In the genomic region with DNA sequence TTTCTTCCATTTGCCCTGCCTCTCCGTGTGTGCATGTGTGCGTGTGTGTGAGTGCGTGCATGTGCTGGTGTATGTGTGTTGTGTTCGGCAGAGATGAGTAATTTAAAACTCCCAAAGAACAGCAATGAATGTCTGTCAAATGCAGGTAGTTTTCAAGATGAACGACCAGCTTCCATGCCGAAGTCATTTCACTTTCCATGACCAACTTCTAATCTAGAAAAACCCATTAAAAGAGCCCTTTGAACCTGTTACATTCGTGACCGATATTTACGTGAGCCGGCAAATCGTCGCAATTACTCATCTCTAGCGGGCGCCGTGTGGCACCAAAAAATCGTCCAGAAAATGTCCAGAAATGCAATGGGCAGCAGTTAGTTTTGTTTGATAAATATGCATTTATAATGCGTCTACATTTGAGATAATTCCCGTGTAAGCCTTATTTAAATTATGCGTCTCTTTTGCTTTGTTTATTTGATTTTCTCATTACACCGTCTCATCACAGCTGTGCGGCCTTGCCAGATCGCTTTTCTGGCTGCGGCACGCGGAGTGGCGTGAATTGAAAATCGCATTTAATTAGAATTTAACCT, we compare ENCODE assay signal across 1 fruit fly cellular context.
A peak's percentile ranks its signal among the peaks of the same experiment; 100 is the strongest.
TF ChIP-seq lines count a peak whose summit lies in the region.

No protein-coding gene starts in this region.

TF ChIP-seq in whole organism, embryonic, 481 proteins besides CTCF, POLR2A, EP300 and RAD21 (continued from another document):
- TF ChIP-seq abd-A (tag; optimal IDR thresholded peaks at IDR 0.05; lab: Kevin White, UChicago) = no peak
- peak; percentile 75 for TF ChIP-seq HLH4C (GFP tag; IDR thresholded peaks at IDR 0.05; lab: Robert Waterston, UW; ENCODE audit: partially characterized antibody)
- no peak for TF ChIP-seq Vsx1 (GFP tag; optimal IDR thresholded peaks at IDR 0.05; lab: Kevin White, UChicago)
- TF ChIP-seq CG34376 (GFP tag; optimal IDR thresholded peaks at IDR 0.05; lab: Kevin White, UChicago) = no peak
- no peak for TF ChIP-seq btn (GFP tag; optimal IDR thresholded peaks at IDR 0.05; lab: Kevin White, UChicago)
- peak; percentile 91 for TF ChIP-seq BEAF-32 (GFP tag; optimal IDR thresholded peaks at IDR 0.05; lab: Kevin White, UChicago)
- no peak for TF ChIP-seq CrebB (tag; optimal IDR thresholded peaks at IDR 0.05; lab: Kevin White, UChicago)
- TF ChIP-seq Xrp1 (GFP tag; IDR thresholded peaks at IDR 0.05; lab: Robert Waterston, UW) = no peak
- TF ChIP-seq trh (GFP tag; optimal IDR thresholded peaks at IDR 0.05; lab: Kevin White, UChicago) = no peak
- peak; percentile 33 for TF ChIP-seq zen (tag; optimal IDR thresholded peaks at IDR 0.05; lab: Kevin White, UChicago)
- TF ChIP-seq CG7357 (GFP tag; IDR thresholded peaks at IDR 0.05; lab: Robert Waterston, UW) = no peak
- TF ChIP-seq Nf-YB (GFP tag; optimal IDR thresholded peaks at IDR 0.05; lab: Kevin White, UChicago) = no peak
- peak; percentile 59 for TF ChIP-seq CG17186 (GFP tag; optimal IDR thresholded peaks at IDR 0.05; lab: Kevin White, UChicago)
- TF ChIP-seq Myb (GFP tag; optimal IDR thresholded peaks at IDR 0.05; lab: Kevin White, UChicago) = peak; percentile 63
- no peak for TF ChIP-seq CG10366 (GFP tag; IDR thresholded peaks at IDR 0.05; lab: Robert Waterston, UW)
- no peak for TF ChIP-seq CG16779 (GFP tag; IDR thresholded peaks at IDR 0.05; lab: Robert Waterston, UW)
- no peak for TF ChIP-seq yki (optimal IDR thresholded peaks at IDR 0.05; lab: Kevin White, UChicago)
- no peak for TF ChIP-seq hth (optimal IDR thresholded peaks at IDR 0.05; lab: Kevin White, UChicago)
- TF ChIP-seq NfI (GFP tag; optimal IDR thresholded peaks at IDR 0.05; lab: Kevin White, UChicago) = no peak
- peak; percentile 45 for TF ChIP-seq CG17829 (tag; optimal IDR thresholded peaks at IDR 0.05; lab: Kevin White, UChicago)
- TF ChIP-seq h (optimal IDR thresholded peaks at IDR 0.05; lab: Kevin White, UChicago) = no peak
- TF ChIP-seq CG2116 (GFP tag; optimal IDR thresholded peaks at IDR 0.05; lab: Kevin White, UChicago) = peak; percentile 47
- TF ChIP-seq mld (GFP tag; IDR thresholded peaks at IDR 0.05; lab: Robert Waterston, UW; ENCODE audit: partially characterized antibody) = peak; percentile 74; the same call in 1 of the 3 replicates
- no peak for TF ChIP-seq CG8281 (tag; optimal IDR thresholded peaks at IDR 0.05; lab: Kevin White, UChicago)
- no peak for TF ChIP-seq gcm (GFP tag; optimal IDR thresholded peaks at IDR 0.05; lab: Kevin White, UChicago)
- TF ChIP-seq CG15514 (GFP tag; optimal IDR thresholded peaks at IDR 0.05; lab: Kevin White, UChicago) = peak; percentile 26
- TF ChIP-seq CG1233 (GFP tag; optimal IDR thresholded peaks at IDR 0.05; lab: Kevin White, UChicago) = no peak
- no peak for TF ChIP-seq Nf-YA (GFP tag; IDR thresholded peaks at IDR 0.05; lab: Robert Waterston, UW)
- TF ChIP-seq kni (GFP tag; optimal IDR thresholded peaks at IDR 0.05; lab: Kevin White, UChicago) = no peak
- TF ChIP-seq sqz (GFP tag; optimal IDR thresholded peaks at IDR 0.05; lab: Kevin White, UChicago) = no peak
- TF ChIP-seq ac (GFP tag; optimal IDR thresholded peaks at IDR 0.05; lab: Kevin White, UChicago) = no peak
- TF ChIP-seq chm (GFP tag; IDR thresholded peaks at IDR 0.05; lab: Robert Waterston, UW) = no peak
- TF ChIP-seq her (GFP tag; optimal IDR thresholded peaks at IDR 0.05; lab: Kevin White, UChicago) = peak; percentile 86
- TF ChIP-seq gce (GFP tag; IDR thresholded peaks at IDR 0.05; lab: Robert Waterston, UW) = no peak
- TF ChIP-seq jumu (GFP tag; optimal IDR thresholded peaks at IDR 0.05; lab: Kevin White, UChicago) = peak; percentile 72
- TF ChIP-seq dmrt11E (tag; optimal IDR thresholded peaks at IDR 0.05; lab: Kevin White, UChicago) = no peak
- no peak for TF ChIP-seq lbe (GFP tag; optimal IDR thresholded peaks at IDR 0.05; lab: Kevin White, UChicago)
- peak; percentile 37 for TF ChIP-seq CG9727 (GFP tag; optimal IDR thresholded peaks at IDR 0.05; lab: Kevin White, UChicago)
- no peak for TF ChIP-seq dan (GFP tag; IDR thresholded peaks at IDR 0.05; lab: Robert Waterston, UW)
- no peak for TF ChIP-seq klu (GFP tag; IDR thresholded peaks at IDR 0.05; lab: Robert Waterston, UW)
- peak; percentile 79 for TF ChIP-seq CG13287 (GFP tag; IDR thresholded peaks at IDR 0.05; lab: Robert Waterston, UW; ENCODE audit: partially characterized antibody)
- TF ChIP-seq CG5180 (GFP tag; optimal IDR thresholded peaks at IDR 0.05; lab: Kevin White, UChicago) = no peak
- TF ChIP-seq CG7839 (tag; optimal IDR thresholded peaks at IDR 0.05; lab: Kevin White, UChicago) = peak; percentile 9
- TF ChIP-seq tll (GFP tag; optimal IDR thresholded peaks at IDR 0.05; lab: Kevin White, UChicago) = peak; percentile 16 to 47
- TF ChIP-seq CG31224 (GFP tag; IDR thresholded peaks at IDR 0.05; lab: Robert Waterston, UW) = no peak
- no peak for TF ChIP-seq run (tag; optimal IDR thresholded peaks at IDR 0.05; lab: Kevin White, UChicago)
- TF ChIP-seq CG13424 (tag; optimal IDR thresholded peaks at IDR 0.05; lab: Kevin White, UChicago) = peak; percentile 44
- peak; percentile 29 for TF ChIP-seq CG10147 (GFP tag; optimal IDR thresholded peaks at IDR 0.05; lab: Kevin White, UChicago)
- TF ChIP-seq CG30403 (GFP tag; optimal IDR thresholded peaks at IDR 0.05; lab: Kevin White, UChicago) = peak; percentile 70
- no peak for TF ChIP-seq gsb (GFP tag; IDR thresholded peaks at IDR 0.05; lab: Robert Waterston, UW)
- TF ChIP-seq CG10321 (GFP tag; IDR thresholded peaks at IDR 0.05; lab: Robert Waterston, UW) = no peak
- no peak for TF ChIP-seq oc (tag; optimal IDR thresholded peaks at IDR 0.05; lab: Kevin White, UChicago)
- TF ChIP-seq CG12299 (tag; optimal IDR thresholded peaks at IDR 0.05; lab: Kevin White, UChicago) = no peak
- TF ChIP-seq CG7786 (GFP tag; optimal IDR thresholded peaks at IDR 0.05; lab: Kevin White, UChicago) = peak; percentile 40
- TF ChIP-seq CG1602 (GFP tag; optimal IDR thresholded peaks at IDR 0.05; lab: Kevin White, UChicago) = peak; percentile 21
- TF ChIP-seq NK7.1 (GFP tag; optimal IDR thresholded peaks at IDR 0.05; lab: Kevin White, UChicago) = peak; percentile 26
- TF ChIP-seq CG15601 (tag; optimal IDR thresholded peaks at IDR 0.05; lab: Kevin White, UChicago) = peak; percentile 8
- no peak for TF ChIP-seq wek (GFP tag; optimal IDR thresholded peaks at IDR 0.05; lab: Kevin White, UChicago)
- TF ChIP-seq twi (tag; optimal IDR thresholded peaks at IDR 0.05; lab: Kevin White, UChicago) = peak; percentile 15
- peak; percentile 24 for TF ChIP-seq da (GFP tag; optimal IDR thresholded peaks at IDR 0.05; lab: Kevin White, UChicago)
- no peak for TF ChIP-seq CG5953 (GFP tag; IDR thresholded peaks at IDR 0.05; lab: Robert Waterston, UW)
- TF ChIP-seq hb (GFP tag; IDR thresholded peaks at IDR 0.05; lab: Robert Waterston, UW; ENCODE audit: partially characterized antibody) = peak; percentile 71; the same call in 2 of the 3 replicates
- TF ChIP-seq CG14667 (GFP tag; IDR thresholded peaks at IDR 0.05; lab: Robert Waterston, UW) = no peak
- no peak for TF ChIP-seq eyg (GFP tag; optimal IDR thresholded peaks at IDR 0.05; lab: Kevin White, UChicago)
- TF ChIP-seq chif (GFP tag; optimal IDR thresholded peaks at IDR 0.05; lab: Kevin White, UChicago) = peak in 1 of 2 experiments; percentile 25
- 0 out of 2 replicates have a peak, but pooled peaks have one; percentile 9 for TF ChIP-seq CG6689 (GFP tag; IDR thresholded peaks at IDR 0.05; lab: Robert Waterston, UW)
- TF ChIP-seq CG18764 (GFP tag; optimal IDR thresholded peaks at IDR 0.05; lab: Kevin White, UChicago) = no peak
- peak; percentile 41 for TF ChIP-seq CG12155 (GFP tag; optimal IDR thresholded peaks at IDR 0.05; lab: Kevin White, UChicago)
- no peak for TF ChIP-seq CG33557 (GFP tag; optimal IDR thresholded peaks at IDR 0.05; lab: Kevin White, UChicago)
- TF ChIP-seq sr (GFP tag; IDR thresholded peaks at IDR 0.05; lab: Robert Waterston, UW) = no peak
- TF ChIP-seq CG12744 (GFP tag; optimal IDR thresholded peaks at IDR 0.05; lab: Kevin White, UChicago) = no peak
- peak; percentile 10 for TF ChIP-seq repo (GFP tag; optimal IDR thresholded peaks at IDR 0.05; lab: Kevin White, UChicago)
- TF ChIP-seq CG31388 (GFP tag; optimal IDR thresholded peaks at IDR 0.05; lab: Kevin White, UChicago) = no peak
- no peak for TF ChIP-seq CG31365 (tag; optimal IDR thresholded peaks at IDR 0.05; lab: Kevin White, UChicago)
- no peak for TF ChIP-seq CG15011 (GFP tag; optimal IDR thresholded peaks at IDR 0.05; lab: Kevin White, UChicago)
- peak; percentile 64 for TF ChIP-seq ken (GFP tag; IDR thresholded peaks at IDR 0.05; lab: Robert Waterston, UW)
- TF ChIP-seq CG18619 (GFP tag; optimal IDR thresholded peaks at IDR 0.05; lab: Kevin White, UChicago) = no peak
- TF ChIP-seq Sox100B (GFP tag; optimal IDR thresholded peaks at IDR 0.05; lab: Kevin White, UChicago) = no peak
- peak; percentile 12 for TF ChIP-seq Oli (tag; optimal IDR thresholded peaks at IDR 0.05; lab: Kevin White, UChicago)
- TF ChIP-seq pnt (GFP tag; optimal IDR thresholded peaks at IDR 0.05; lab: Kevin White, UChicago) = peak; percentile 37
- TF ChIP-seq Hmr (GFP tag; optimal IDR thresholded peaks at IDR 0.05; lab: Kevin White, UChicago) = peak; percentile 32
- no peak for TF ChIP-seq jing (GFP tag; optimal IDR thresholded peaks at IDR 0.05; lab: Kevin White, UChicago)
- TF ChIP-seq CG6654 (GFP tag; optimal IDR thresholded peaks at IDR 0.05; lab: Kevin White, UChicago) = no peak
- TF ChIP-seq D (optimal IDR thresholded peaks at IDR 0.05; lab: Kevin White, UChicago) = no peak
- no peak for TF ChIP-seq D (GFP tag; optimal IDR thresholded peaks at IDR 0.05; lab: Kevin White, UChicago)
- no peak for TF ChIP-seq jigr1 (GFP tag; IDR thresholded peaks at IDR 0.05; lab: Robert Waterston, UW)
- no peak for TF ChIP-seq CG12219 (GFP tag; optimal IDR thresholded peaks at IDR 0.05; lab: Kevin White, UChicago)
- peak; percentile 14 for TF ChIP-seq chn (GFP tag; optimal IDR thresholded peaks at IDR 0.05; lab: Kevin White, UChicago)
- TF ChIP-seq Poxn (GFP tag; IDR thresholded peaks at IDR 0.05; lab: Robert Waterston, UW) = no peak
- peak; percentile 64 for TF ChIP-seq CG2129 (GFP tag; IDR thresholded peaks at IDR 0.05; lab: Robert Waterston, UW; ENCODE audit: partially characterized antibody)
- TF ChIP-seq Ada2b (GFP tag; IDR thresholded peaks at IDR 0.05; lab: Robert Waterston, UW) = 0 out of 2 replicates have a peak, but pooled peaks have one; percentile 14
- peak; percentile 80 for TF ChIP-seq scrt (GFP tag; optimal IDR thresholded peaks at IDR 0.05; lab: Kevin White, UChicago)
- peak; percentile 27 for TF ChIP-seq CG12769 (tag; optimal IDR thresholded peaks at IDR 0.05; lab: Kevin White, UChicago)
- no peak for TF ChIP-seq prd (optimal IDR thresholded peaks at IDR 0.05; lab: Kevin White, UChicago)
- TF ChIP-seq prd (GFP tag; IDR thresholded peaks at IDR 0.05; lab: Robert Waterston, UW) = peak; percentile 69
- TF ChIP-seq tgo (GFP tag; IDR thresholded peaks at IDR 0.05; lab: Robert Waterston, UW) = 0 out of 3 replicates have a peak, but pooled peaks have one; percentile 17
- TF ChIP-seq ems (GFP tag; optimal IDR thresholded peaks at IDR 0.05; lab: Kevin White, UChicago) = no peak
- peak; percentile 66 for TF ChIP-seq CG3847 (GFP tag; IDR thresholded peaks at IDR 0.05; lab: Robert Waterston, UW)
- peak; percentile 47 for TF ChIP-seq Xbp1 (GFP tag; optimal IDR thresholded peaks at IDR 0.05; lab: Kevin White, UChicago)
- no peak for TF ChIP-seq ewg (GFP tag; optimal IDR thresholded peaks at IDR 0.05; lab: Kevin White, UChicago)
TF ChIP-seq in whole organism, embryonic: peak in this region for 211.
